Fruit fly (Drosophila melanogaster): ENCODE measurements around the gene CG45413.

Gene CG45413

dm6 chr3L:6964488-6965152 lies 32.9 kb upstream of the CG45413 start, which contains the start of gene sgl (continued):
- no peak for TF ChIP-seq B-H1 (GFP tag; IDR thresholded peaks at IDR 0.05)
- peak; percentile 54; the same call in 2 of the 4 replicates for TF ChIP-seq Gug (GFP tag; IDR thresholded peaks at IDR 0.05)
- TF ChIP-seq NfI (GFP tag; optimal IDR thresholded peaks at IDR 0.05) = peak; percentile 14
- no peak for TF ChIP-seq Spps (tag; optimal IDR thresholded peaks at IDR 0.05)
- TF ChIP-seq CkIIα-i1 (GFP tag; IDR thresholded peaks at IDR 0.05) = no peak
- no peak for TF ChIP-seq CG4617 (GFP tag; optimal IDR thresholded peaks at IDR 0.05; ENCODE audit: borderline replicate concordance)
- peak; percentile 39 for TF ChIP-seq CG3281 (GFP tag; optimal IDR thresholded peaks at IDR 0.05)
- TF ChIP-seq CG1792 (GFP tag; optimal IDR thresholded peaks at IDR 0.05) = no peak
- peak; percentile 2 for TF ChIP-seq ewg (GFP tag; optimal IDR thresholded peaks at IDR 0.05)
- TF ChIP-seq p53 (GFP tag; optimal IDR thresholded peaks at IDR 0.05) = no peak
- peak; percentile 73 for TF ChIP-seq Fer1 (GFP tag; optimal IDR thresholded peaks at IDR 0.05)
- no peak for TF ChIP-seq CG15011 (GFP tag; optimal IDR thresholded peaks at IDR 0.05)
- TF ChIP-seq slbo (GFP tag; IDR thresholded peaks at IDR 0.05) = peak; percentile 48
- TF ChIP-seq CG17568 (GFP tag; optimal IDR thresholded peaks at IDR 0.05) = peak; percentile 42
- peak; percentile 41 for TF ChIP-seq CG32532 (GFP tag; IDR thresholded peaks at IDR 0.05)
- no peak for TF ChIP-seq CG11560 (tag; IDR thresholded peaks at IDR 0.05)
- TF ChIP-seq her (GFP tag; optimal IDR thresholded peaks at IDR 0.05) = peak; percentile 39
- peak; percentile 21 for TF ChIP-seq NK7.1 (GFP tag; optimal IDR thresholded peaks at IDR 0.05)
- no peak for TF ChIP-seq Doc2 (GFP tag; IDR thresholded peaks at IDR 0.05)
- TF ChIP-seq CG4854 (GFP tag; optimal IDR thresholded peaks at IDR 0.05) = peak; percentile 1
- no peak for TF ChIP-seq org-1 (GFP tag; optimal IDR thresholded peaks at IDR 0.05)
- TF ChIP-seq Rfx (GFP tag; IDR thresholded peaks at IDR 0.05) = peak; percentile 69
- no peak for TF ChIP-seq pan (optimal IDR thresholded peaks at IDR 0.05)
- TF ChIP-seq pan (GFP tag; optimal IDR thresholded peaks at IDR 0.05 in 1 of 2, IDR thresholded peaks at IDR 0.05 in 1 of 2) = peak in 1 of 2 experiments; percentile 48
- no peak for TF ChIP-seq ase (GFP tag; IDR thresholded peaks at IDR 0.05)
- peak; percentile 70 for TF ChIP-seq CG10267 (tag; optimal IDR thresholded peaks at IDR 0.05)
- TF ChIP-seq CG33557 (GFP tag; optimal IDR thresholded peaks at IDR 0.05) = peak; percentile 12
- TF ChIP-seq Fer2 (tag; optimal IDR thresholded peaks at IDR 0.05) = no peak
- peak; percentile 13 for TF ChIP-seq CG6854 (GFP tag; optimal IDR thresholded peaks at IDR 0.05)
- TF ChIP-seq HmgZ (tag; optimal IDR thresholded peaks at IDR 0.05) = peak; percentile 55
- TF ChIP-seq lbe (GFP tag; optimal IDR thresholded peaks at IDR 0.05) = no peak
- TF ChIP-seq sisA (GFP tag; IDR thresholded peaks at IDR 0.05) = no peak
- TF ChIP-seq bbx (GFP tag; IDR thresholded peaks at IDR 0.05; ENCODE audit: partially characterized antibody) = peak; percentile 68
- peak; percentile 39 for TF ChIP-seq CG1233 (GFP tag; optimal IDR thresholded peaks at IDR 0.05)
- TF ChIP-seq Sin3A (optimal IDR thresholded peaks at IDR 0.05) = peak; percentile 20
- TF ChIP-seq gsb (GFP tag; IDR thresholded peaks at IDR 0.05) = no peak
- peak; percentile 17 for TF ChIP-seq CG13624 (GFP tag; optimal IDR thresholded peaks at IDR 0.05)
- TF ChIP-seq Adf1 (GFP tag; IDR thresholded peaks at IDR 0.05) = peak; percentile 60; the same call in 1 of the 2 replicates
- TF ChIP-seq CG11723 (GFP tag; optimal IDR thresholded peaks at IDR 0.05) = peak; percentile 43
- TF ChIP-seq Dbx (GFP tag; IDR thresholded peaks at IDR 0.05) = peak; percentile 68; the same call in 1 of the 3 replicates
- no peak for TF ChIP-seq MBD-R2 (GFP tag; IDR thresholded peaks at IDR 0.05)
- peak; percentile 46; the same call in 1 of the 2 replicates for TF ChIP-seq Ada2b (GFP tag; IDR thresholded peaks at IDR 0.05)
- peak; percentile 74 for TF ChIP-seq CG13287 (GFP tag; IDR thresholded peaks at IDR 0.05; ENCODE audit: partially characterized antibody)
- TF ChIP-seq sr (GFP tag; IDR thresholded peaks at IDR 0.05) = no peak
- TF ChIP-seq CG15696 (tag; optimal IDR thresholded peaks at IDR 0.05) = peak; percentile 7
- no peak for TF ChIP-seq kay (GFP tag; optimal IDR thresholded peaks at IDR 0.05)
- no peak for TF ChIP-seq hth (optimal IDR thresholded peaks at IDR 0.05)
- TF ChIP-seq Rx (GFP tag; IDR thresholded peaks at IDR 0.05) = no peak
- no peak for TF ChIP-seq bsh (GFP tag; optimal IDR thresholded peaks at IDR 0.05)
- no peak for TF ChIP-seq CG4820 (GFP tag; optimal IDR thresholded peaks at IDR 0.05)
- TF ChIP-seq YL-1 (GFP tag; optimal IDR thresholded peaks at IDR 0.05) = peak; percentile 43

All from whole organism, embryonic.